Worm (Caenorhabditis elegans) whole organism, L2 larva: ENCODE results near the gene cyp-35A1.

ENCODE experiments used
- ZK546.5 ChIP-seq: sonication (generic microtip); optimal IDR thresholded peaks from 2 replicates; lab custom pipeline; 2017; ENCODE audit warnings: missing biosample characterization, missing genetic modification characterization
- ama-1 ChIP-seq: fragments of 150-350 bp; optimal IDR thresholded peaks from 2 replicates; lab custom pipeline; 2018; ENCODE audit warnings: inconsistent platforms
- fos-1 ChIP-seq: fragments of 150-350 bp; optimal IDR thresholded peaks from 2 replicates; lab custom pipeline; 2014; ENCODE audit warnings: missing biosample characterization, missing genetic modification characterization
- lin-13 ChIP-seq: fragments of 150-350 bp; optimal IDR thresholded peaks from 2 replicates; lab custom pipeline; 2014; ENCODE audit warnings: missing biosample characterization, missing genetic modification reagents, missing genetic modification characterization
- mdl-1 ChIP-seq, 2 experiments: fragments of 150-350 bp in 1 of 2; sonication (generic microtip) in 1 of 2; optimal IDR thresholded peaks; 2 replicates each; lab custom pipeline; 2017; ENCODE audit warnings: missing biosample characterization in 2 of 2, missing genetic modification characterization in 2 of 2
- nhr-11 ChIP-seq: fragments of 150-350 bp; optimal IDR thresholded peaks from 2 replicates; lab custom pipeline; 2014; ENCODE audit warnings: missing biosample characterization, missing genetic modification characterization
- nhr-12 ChIP-seq: fragments of 150-350 bp; optimal IDR thresholded peaks from 2 replicates; lab custom pipeline; 2014; ENCODE audit warnings: missing biosample characterization, missing genetic modification characterization
- ztf-4 ChIP-seq: fragments of 150-350 bp; optimal IDR thresholded peaks from 2 replicates; lab custom pipeline; 2014; ENCODE audit warnings: missing biosample characterization, missing genetic modification characterization

DNA sequence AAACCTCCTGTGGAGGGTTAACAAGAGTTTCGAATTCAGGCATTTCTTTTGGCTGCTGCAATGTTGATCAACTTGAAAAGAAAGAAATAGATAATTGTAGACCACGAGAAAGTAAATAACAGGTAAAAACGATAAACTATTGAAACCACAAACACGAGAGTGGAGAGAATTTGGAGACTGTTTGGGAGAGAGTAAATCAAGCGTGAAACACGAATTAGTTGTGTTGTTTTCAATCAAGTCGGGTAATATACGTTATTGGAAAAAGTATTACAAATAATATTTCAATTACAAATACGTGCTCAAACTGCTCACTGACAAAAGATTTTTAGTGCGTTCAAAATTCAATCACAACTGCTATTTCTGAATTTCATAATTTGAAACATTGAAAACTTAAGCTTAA, 19.4 kb upstream of the cyp-35A1 start, which contains the start of gene C03G6.17:
- TF ChIP-seq mdl-1 (tag; optimal IDR thresholded peaks at IDR 0.05; lab: Kevin White, UChicago) (no peak), ama-1 (lab: Kevin White, UChicago) (no peak), nhr-11 (tag; lab: Kevin White, UChicago) (no peak), ZK546.5 (tag; lab: Kevin White, UChicago) (no peak), nhr-12 (no peak), ztf-4 (tag; lab: Kevin White, UChicago) (no peak), fos-1 (no peak), lin-13 (GFP tag; lab: Kevin White, UChicago) (no peak)
